Fruit fly (Drosophila melanogaster) whole organism, adult: Measurements from ENCODE around the gene CG43638.

Experiments
- CG11617 ChIP-seq: fragments of 200-800 bp; sonication (Bioruptor generic); optimal IDR thresholded peaks from 2 replicates; lab custom pipeline; 2017; ENCODE audit warnings: mild to moderate bottlenecking, missing biosample characterization, missing genetic modification reagents, missing genetic modification characterization
- CG12768 ChIP-seq: fragments of 200-800 bp; sonication (Bioruptor generic); optimal IDR thresholded peaks from 2 replicates; lab custom pipeline; 2017; ENCODE audit warnings: missing biosample characterization, missing genetic modification characterization, mild to moderate bottlenecking, moderate library complexity, missing genetic modification reagents
- CG14711 ChIP-seq: fragments of 200-800 bp; sonication (Bioruptor generic); optimal IDR thresholded peaks from 2 replicates; lab custom pipeline; 2018; ENCODE audit warnings: missing biosample characterization, mild to moderate bottlenecking, missing genetic modification characterization, moderate library complexity
- CG1620 ChIP-seq: fragments of 200-800 bp; sonication (Bioruptor generic); optimal IDR thresholded peaks from 2 replicates; lab custom pipeline; 2016; ENCODE audit warnings: missing biosample characterization, missing genetic modification characterization
- CG33017 ChIP-seq: fragments of 200-800 bp; sonication (Bioruptor generic); optimal IDR thresholded peaks from 2 replicates; lab custom pipeline; 2018; ENCODE audit warnings: missing biosample characterization, mild to moderate bottlenecking, missing genetic modification characterization, moderate library complexity
- CG5204 ChIP-seq: fragments of 200-800 bp; sonication (Bioruptor generic); optimal IDR thresholded peaks from 2 replicates; lab custom pipeline; 2016; ENCODE audit warnings: missing biosample characterization, missing genetic modification characterization
- CG7045 ChIP-seq: fragments of 200-800 bp; sonication (Bioruptor generic); optimal IDR thresholded peaks from 2 replicates; lab custom pipeline; 2017; ENCODE audit warnings: missing biosample characterization, mild to moderate bottlenecking, missing genetic modification characterization
- CG7101 ChIP-seq: fragments of 200-800 bp; sonication (Bioruptor generic); optimal IDR thresholded peaks from 2 replicates; lab custom pipeline; 2018; ENCODE audit warnings: missing biosample characterization, mild to moderate bottlenecking, missing genetic modification characterization, moderate library complexity
- Clk ChIP-seq: fragments of 200-800 bp; sonication (Bioruptor generic); optimal IDR thresholded peaks from 2 replicates; lab custom pipeline; 2017; ENCODE audit warnings: missing biosample characterization, missing genetic modification characterization
- Crg-1 ChIP-seq: fragments of 200-800 bp; sonication (Bioruptor generic); optimal IDR thresholded peaks from 2 replicates; lab custom pipeline; 2016; ENCODE audit warnings: missing biosample characterization, missing genetic modification characterization
- Hr96 ChIP-seq: fragments of 200-800 bp; sonication (Bioruptor generic); optimal IDR thresholded peaks from 2 replicates; lab custom pipeline; 2016; ENCODE audit warnings: missing biosample characterization, missing genetic modification characterization
- Mnt ChIP-seq: fragments of 200-800 bp; sonication (Bioruptor generic); optimal IDR thresholded peaks from 2 replicates; lab custom pipeline; 2016; ENCODE audit warnings: missing biosample characterization, mild to moderate bottlenecking, missing genetic modification characterization
- bab1 ChIP-seq: fragments of 200-800 bp; sonication (Bioruptor generic); optimal IDR thresholded peaks from 3 replicates; lab custom pipeline; 2019; ENCODE audit warnings: missing biosample characterization, mild to moderate bottlenecking, missing genetic modification characterization, moderate library complexity
- cic ChIP-seq: fragments of 200-800 bp; sonication (Bioruptor generic); optimal IDR thresholded peaks from 2 replicates; lab custom pipeline; 2017; ENCODE audit warnings: missing biosample characterization, mild to moderate bottlenecking, missing genetic modification characterization, moderate library complexity
- cnc ChIP-seq, 2 experiments: fragments of >200 bp; optimal IDR thresholded peaks; 2 replicates each; lab custom pipeline; 2017
- kay ChIP-seq: fragments of 200-800 bp; sonication (Bioruptor generic); peaks from one replicate; lab custom pipeline; 2016; ENCODE audit warnings: missing biosample characterization, missing genetic modification characterization, borderline replicate concordance
- ovo ChIP-seq: fragments of 200-800 bp; sonication (Bioruptor generic); optimal IDR thresholded peaks from 2 replicates; lab custom pipeline; 2016; ENCODE audit warnings: missing biosample characterization, missing genetic modification characterization
- pad ChIP-seq: fragments of 200-800 bp; sonication (Bioruptor generic); optimal IDR thresholded peaks from 3 replicates; lab custom pipeline; 2017; ENCODE audit warnings: missing biosample characterization, missing genetic modification characterization, mild to moderate bottlenecking, moderate library complexity, missing genetic modification reagents
- tj ChIP-seq: fragments of 200-800 bp; sonication (Bioruptor generic); optimal IDR thresholded peaks from 3 replicates; lab custom pipeline; 2017; ENCODE audit warnings: missing biosample characterization, mild to moderate bottlenecking, missing genetic modification characterization, moderate library complexity
- toe ChIP-seq: fragments of 200-800 bp; sonication (Bioruptor generic); optimal IDR thresholded peaks from 2 replicates; lab custom pipeline; 2016; ENCODE audit warnings: missing biosample characterization, missing genetic modification characterization

Gene CG43638

dm6 chr3L:12028534-12029029 lies 15.8 kb upstream of the CG43638 start:
- TF ChIP-seq kay (peak; percentile 18), Crg-1 (GFP tag; lab: Kevin White, UChicago) (no peak), CG5204 (GFP tag; lab: Kevin White, UChicago) (no peak), CG1620 (GFP tag; lab: Kevin White, UChicago) (no peak), cic (GFP tag; lab: Kevin White, UChicago) (no peak)

- TF ChIP-seq bab1: peak; percentile 20
- no peak for TF ChIP-seq CG14711 (tag; lab: Kevin White, UChicago)
- no peak for TF ChIP-seq Hr96 (GFP tag; lab: Kevin White, UChicago)
- TF ChIP-seq CG7045 (GFP tag; lab: Kevin White, UChicago): no peak
- no peak for TF ChIP-seq CG12768
These were observed 13.9 kb upstream of the CG43638 start for dm6 chr3L:12030521-12030920.

- no peak for TF ChIP-seq tj (GFP tag; lab: Kevin White, UChicago)
- TF ChIP-seq ovo (GFP tag; lab: Kevin White, UChicago): no peak
- TF ChIP-seq Clk (GFP tag; lab: Kevin White, UChicago): no peak
- no peak for TF ChIP-seq pad (GFP tag; lab: Kevin White, UChicago)
- TF ChIP-seq toe: no peak
- no peak for TF ChIP-seq CG33017 (tag; lab: Kevin White, UChicago)
- no peak for TF ChIP-seq CG14711 (tag; lab: Kevin White, UChicago)
- TF ChIP-seq CG1620 (GFP tag; lab: Kevin White, UChicago): no peak
- no peak for TF ChIP-seq Crg-1 (GFP tag; lab: Kevin White, UChicago)
- TF ChIP-seq cic (GFP tag; lab: Kevin White, UChicago): no peak
- no peak for TF ChIP-seq Hr96 (GFP tag; lab: Kevin White, UChicago)
- no peak for TF ChIP-seq CG5204 (GFP tag; lab: Kevin White, UChicago)
- no peak for TF ChIP-seq bab1
- no peak for TF ChIP-seq CG7045 (GFP tag; lab: Kevin White, UChicago)
These were observed 12.1 kb upstream of the CG43638 start, which contains the start of gene CG43993 for dm6 chr3L:12032257-12032656. Gene CG43993, plus strand, starts transcription at chr3L:12032557.

- TF ChIP-seq toe (no peak), cnc (optimal IDR thresholded peaks at IDR 0.05; lab: Kevin White, UChicago) (no peak), CG7045 (GFP tag; lab: Kevin White, UChicago) (no peak), Crg-1 (GFP tag; lab: Kevin White, UChicago) (no peak), CG7101 (no peak), Mnt (GFP tag; lab: Kevin White, UChicago) (no peak), bab1 (no peak)
These were observed 7.7 kb upstream of the CG43638 start for dm6 chr3L:12036658-12037057.

- no peak for TF ChIP-seq kay
- TF ChIP-seq CG12768: no peak
- no peak for TF ChIP-seq Mnt (GFP tag; lab: Kevin White, UChicago)
These were observed 6.8 kb upstream of the CG43638 start for dm6 chr3L:12037449-12038163.

dm6 chr3L:12039084-12039483 lies 5.3 kb upstream of the CG43638 start:
- no peak for TF ChIP-seq kay
- TF ChIP-seq CG12768: no peak
- no peak for TF ChIP-seq Clk (GFP tag; lab: Kevin White, UChicago)
- TF ChIP-seq CG14711 (tag; lab: Kevin White, UChicago): no peak
- no peak for TF ChIP-seq cnc (optimal IDR thresholded peaks at IDR 0.05; lab: Kevin White, UChicago)
- TF ChIP-seq toe: no peak
- no peak for TF ChIP-seq Crg-1 (GFP tag; lab: Kevin White, UChicago)
- no peak for TF ChIP-seq cic (GFP tag; lab: Kevin White, UChicago)
- no peak for TF ChIP-seq tj (GFP tag; lab: Kevin White, UChicago)
- TF ChIP-seq Hr96 (GFP tag; lab: Kevin White, UChicago): no peak
- TF ChIP-seq CG11617 (GFP tag; lab: Kevin White, UChicago): no peak
- no peak for TF ChIP-seq CG7101
- TF ChIP-seq CG5204 (GFP tag; lab: Kevin White, UChicago): no peak
- no peak for TF ChIP-seq bab1
- no peak for TF ChIP-seq CG1620 (GFP tag; lab: Kevin White, UChicago)
- TF ChIP-seq CG33017 (tag; lab: Kevin White, UChicago): no peak

dm6 chr3L:12040313-12040924 lies 4.0 kb upstream of the CG43638 start:
- TF ChIP-seq cic (GFP tag; lab: Kevin White, UChicago) (peak; percentile 52), CG5204 (GFP tag; lab: Kevin White, UChicago) (no peak)
